Fruit fly (Drosophila melanogaster) S2 (cell line): ENCODE data around the gene Larp7.

ENCODE experiments used
- CG8478 ChIP-seq: fragments of >200 bp; optimal IDR thresholded peaks from 2 replicates; lab custom pipeline; 2018
- CTCF ChIP-seq, 2 experiments: fragments of >200 bp; optimal IDR thresholded peaks; 2 replicates each; lab custom pipeline; 2018

- TF ChIP-seq CTCF (optimal IDR thresholded peaks at IDR 0.05; lab: Kevin White, UChicago): no peak
- no peak for TF ChIP-seq CG8478 (lab: Kevin White, UChicago)
These were observed 7.7 kb downstream of the Larp7 start for dm6 chrX:9251212-9251877.
